Worm (Caenorhabditis elegans): Measurements from ENCODE around the gene svh-5.
A peak's percentile ranks its signal among the peaks of the same experiment; 100 is the strongest.

svh-5 gene

DNA sequence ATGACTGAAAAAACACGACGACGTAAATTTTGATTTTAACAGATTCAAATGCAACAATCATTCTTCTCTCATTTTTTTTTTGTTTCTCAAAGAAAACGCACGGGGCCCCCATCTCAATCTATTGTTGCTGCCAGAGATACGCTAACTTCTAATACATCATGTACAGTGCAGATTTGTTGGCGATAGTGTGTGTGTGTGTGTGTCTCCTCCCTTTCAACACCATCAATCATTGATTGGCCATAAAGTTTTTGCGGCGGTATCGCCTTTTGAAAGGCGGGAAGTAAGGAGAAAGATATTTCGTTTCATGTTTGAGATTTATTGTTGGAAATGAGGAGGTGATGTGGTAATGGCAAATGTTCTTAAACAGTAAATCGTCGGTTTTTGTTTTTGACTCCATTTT lies 50.4 kb downstream of the svh-5 start:
- TF ChIP-seq Y22D7AL.16 (tag; optimal IDR thresholded peaks at IDR 0.05) (no peak), ceh-24 (tag; optimal IDR thresholded peaks at IDR 0.05) (no peak), unc-55 (GFP tag; optimal IDR thresholded peaks at IDR 0.05) (peak; percentile 62)

DNA sequence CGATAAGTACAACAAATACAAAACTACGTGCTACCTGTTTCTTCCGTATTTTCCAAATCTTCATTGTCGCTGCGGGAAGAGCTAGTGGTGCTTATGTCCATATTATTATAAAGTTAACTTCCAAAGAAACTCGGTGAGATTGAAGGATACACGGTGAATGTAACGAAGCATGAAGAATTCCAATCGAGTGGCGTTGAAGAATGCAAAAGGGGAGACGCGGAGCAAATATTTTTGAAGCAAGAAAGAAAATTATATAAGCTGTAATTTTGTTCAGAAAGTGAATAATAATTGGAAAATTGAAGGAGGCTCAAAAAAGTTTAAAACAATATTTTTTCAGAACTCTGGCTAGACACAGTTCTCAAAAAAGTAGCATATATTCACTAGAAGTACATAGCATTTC lies 51.9 kb downstream of the svh-5 start, which contains the start of gene Y15E3A.3:
Y15E3A.3 (minus strand) TSS at position 101 of the 400 bp plus-strand sequence.
- TF ChIP-seq rnt-1 (tag; optimal IDR thresholded peaks at IDR 0.05) (no peak), lim-6 (tag; optimal IDR thresholded peaks at IDR 0.05) (no peak), unc-42 (tag; optimal IDR thresholded peaks at IDR 0.05) (no peak), pha-4 (tag; optimal IDR thresholded peaks at IDR 0.05) (no peak), nfya-1 (tag; optimal IDR thresholded peaks at IDR 0.05) (no peak), hlh-8 (tag; optimal IDR thresholded peaks at IDR 0.05) (no peak), ceh-19 (GFP tag; optimal IDR thresholded peaks at IDR 0.05) (no peak), elt-2 (tag; optimal IDR thresholded peaks at IDR 0.05) (no peak), ceh-24 (tag; optimal IDR thresholded peaks at IDR 0.05) (no peak), ttx-3 (tag; optimal IDR thresholded peaks at IDR 0.05) (no peak)

DNA sequence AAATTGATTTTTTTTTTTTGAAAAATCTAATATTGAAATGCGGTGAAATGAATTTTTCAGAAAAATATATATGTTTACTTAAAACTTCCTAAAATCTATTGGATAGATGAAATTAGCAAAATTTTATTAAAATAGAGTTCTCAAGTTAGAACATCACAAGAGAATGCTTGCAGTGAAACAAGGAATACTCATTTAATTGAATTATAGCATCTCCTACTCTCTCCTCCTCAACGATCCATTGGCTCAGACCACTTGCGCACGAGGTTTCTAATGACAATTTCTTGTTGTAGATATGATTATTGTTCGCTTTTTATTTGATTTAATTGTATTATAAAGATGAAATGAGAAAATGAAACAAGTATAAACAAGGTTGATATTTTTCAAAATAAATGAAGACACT lies 55.8 kb downstream of the svh-5 start:
- peak; percentile 80 for TF ChIP-seq unc-42 (tag; optimal IDR thresholded peaks at IDR 0.05)
- no peak for TF ChIP-seq K09A11.1 (tag; optimal IDR thresholded peaks at IDR 0.05; ENCODE audit: insufficient read depth)

DNA sequence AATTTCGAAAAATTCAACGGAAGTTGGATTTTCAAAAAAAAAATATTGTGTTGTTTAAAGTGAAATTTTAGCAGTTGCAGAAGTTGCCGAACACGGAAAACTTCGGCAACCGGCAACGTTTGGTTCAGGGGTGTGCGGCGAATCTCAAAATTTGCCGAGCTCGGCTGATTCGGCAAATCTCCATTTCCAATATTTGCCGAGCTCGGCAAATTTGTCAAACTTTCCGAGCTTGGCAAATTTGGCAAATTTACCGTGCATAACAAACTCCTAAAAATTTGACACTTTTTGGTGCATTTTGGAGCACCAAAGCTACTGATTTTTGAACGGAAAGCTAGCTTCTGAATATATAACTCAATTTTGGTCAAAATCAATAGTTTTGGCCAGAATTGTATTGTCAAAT lies 56.4 kb downstream of the svh-5 start:
- no peak for TF ChIP-seq sdc-2 (tag; optimal IDR thresholded peaks at IDR 0.05)
- no peak for TF ChIP-seq F13H6.1 (tag; optimal IDR thresholded peaks at IDR 0.05)
- no peak for TF ChIP-seq zip-5 (tag; optimal IDR thresholded peaks at IDR 0.05)
- no peak for TF ChIP-seq unc-86 (tag; optimal IDR thresholded peaks at IDR 0.05)
- TF ChIP-seq syd-9 (tag; optimal IDR thresholded peaks at IDR 0.05) = no peak
- no peak for TF ChIP-seq dmd-4 (tag; optimal IDR thresholded peaks at IDR 0.05; ENCODE audit: borderline replicate concordance)
- no peak for TF ChIP-seq pros-1 (tag; optimal IDR thresholded peaks at IDR 0.05)
- TF ChIP-seq sox-4 (tag; optimal IDR thresholded peaks at IDR 0.05) = no peak
- TF ChIP-seq ceh-14 (tag; optimal IDR thresholded peaks at IDR 0.05) = no peak
- no peak for TF ChIP-seq ref-2 (tag; optimal IDR thresholded peaks at IDR 0.05)
- TF ChIP-seq hlh-8 (tag; optimal IDR thresholded peaks at IDR 0.05) = no peak
- no peak for TF ChIP-seq fkh-10 (GFP tag; optimal IDR thresholded peaks at IDR 0.05)
- TF ChIP-seq hlh-13 (GFP tag; optimal IDR thresholded peaks at IDR 0.05) = no peak
- TF ChIP-seq che-1 (tag; optimal IDR thresholded peaks at IDR 0.05) = no peak
- no peak for TF ChIP-seq gmeb-2 (tag; optimal IDR thresholded peaks at IDR 0.05)
- no peak for TF ChIP-seq nhr-232 (tag; optimal IDR thresholded peaks at IDR 0.05)
- TF ChIP-seq nfya-1 (tag; optimal IDR thresholded peaks at IDR 0.05) = no peak
- TF ChIP-seq ceh-6 (GFP tag; optimal IDR thresholded peaks at IDR 0.05) = no peak
